Worm (Caenorhabditis elegans) whole organism, L3 larva: ENCODE results near the gene F35A5.5.

Experiments used
- R02D3.7 ChIP-seq: fragments of 150-350 bp; optimal IDR thresholded peaks from 2 replicates; lab custom pipeline; 2014; ENCODE audit warnings: missing biosample characterization, missing genetic modification characterization
- ceh-16 ChIP-seq: sonication (generic microtip); optimal IDR thresholded peaks from 2 replicates; lab custom pipeline; 2017; ENCODE audit warnings: missing biosample characterization, missing genetic modification characterization
- ceh-28 ChIP-seq: fragments of 150-350 bp; optimal IDR thresholded peaks from 2 replicates; lab custom pipeline; 2014; ENCODE audit warnings: missing biosample characterization, missing genetic modification reagents, missing genetic modification characterization
- ceh-82 ChIP-seq: fragments of 150-350 bp; optimal IDR thresholded peaks from 2 replicates; lab custom pipeline; 2014; ENCODE audit warnings: missing biosample characterization, missing genetic modification characterization
- daf-12 ChIP-seq: fragments of 150-350 bp; optimal IDR thresholded peaks from 2 replicates; lab custom pipeline; 2014; ENCODE audit warnings: missing biosample characterization, missing genetic modification reagents, missing genetic modification characterization
- egl-27 ChIP-seq: sonication (generic microtip); optimal IDR thresholded peaks from 4 replicates; lab custom pipeline; 2017; ENCODE audit warnings: missing biosample characterization, missing genetic modification reagents, missing genetic modification characterization
- egl-5 ChIP-seq: fragments of 150-350 bp; optimal IDR thresholded peaks from 2 replicates; lab custom pipeline; 2017; ENCODE audit warnings: missing biosample characterization, missing genetic modification reagents, missing genetic modification characterization, inconsistent platforms
- elt-1 ChIP-seq: fragments of 150-350 bp; optimal IDR thresholded peaks from 2 replicates; lab custom pipeline; 2014; ENCODE audit warnings: missing biosample characterization, missing genetic modification characterization
- elt-2 ChIP-seq: sonication (generic microtip); optimal IDR thresholded peaks from 2 replicates; lab custom pipeline; 2016; ENCODE audit warnings: missing genetic modification reagents, mild to moderate bottlenecking, missing genetic modification characterization, missing compliant biosample characterization
- eor-1 ChIP-seq, 2 experiments: fragments of 150-350 bp; optimal IDR thresholded peaks; 2 replicates each; lab custom pipeline; 2014 to 2018; ENCODE audit warnings: missing biosample characterization in 2 of 2, missing genetic modification characterization in 2 of 2
- fkh-2 ChIP-seq: fragments of 150-350 bp; optimal IDR thresholded peaks from 2 replicates; lab custom pipeline; 2014; ENCODE audit warnings: missing biosample characterization, missing genetic modification reagents, missing genetic modification characterization
- fos-1 ChIP-seq: fragments of 150-350 bp; optimal IDR thresholded peaks from 2 replicates; lab custom pipeline; 2014; ENCODE audit warnings: missing biosample characterization, missing genetic modification characterization
- hmg-11 ChIP-seq: sonication (generic microtip); optimal IDR thresholded peaks from 2 replicates; lab custom pipeline; 2016; ENCODE audit warnings: missing genetic modification characterization, missing compliant biosample characterization
- jun-1 ChIP-seq: fragments of 150-350 bp; optimal IDR thresholded peaks from 2 replicates; lab custom pipeline; 2014; ENCODE audit warnings: missing biosample characterization, missing genetic modification reagents, missing genetic modification characterization
- lin-39 ChIP-seq: fragments of 150-350 bp; optimal IDR thresholded peaks from 2 replicates; lab custom pipeline; 2018; ENCODE audit warnings: missing biosample characterization, missing genetic modification reagents, missing genetic modification characterization
- lsy-12 ChIP-seq: sonication (generic microtip); optimal IDR thresholded peaks from 2 replicates; lab custom pipeline; 2016; ENCODE audit warnings: mild to moderate bottlenecking, missing genetic modification characterization, missing compliant biosample characterization
- mdl-1 ChIP-seq: fragments of 150-350 bp; optimal IDR thresholded peaks from 2 replicates; lab custom pipeline; 2014; ENCODE audit warnings: missing biosample characterization, missing genetic modification characterization
- nfya-1 ChIP-seq: sonication (generic microtip); optimal IDR thresholded peaks from 2 replicates; lab custom pipeline; 2017; ENCODE audit warnings: missing genetic modification characterization, mild to moderate bottlenecking, missing compliant biosample characterization, antibody characterized with exemption, moderate library complexity; ENCODE audit not compliant: insufficient read depth
- nhr-23 ChIP-seq: fragments of 150-350 bp; optimal IDR thresholded peaks from 2 replicates; lab custom pipeline; 2014; ENCODE audit warnings: missing biosample characterization, missing genetic modification reagents, missing genetic modification characterization
- nhr-28 ChIP-seq: fragments of 150-350 bp; optimal IDR thresholded peaks from 2 replicates; lab custom pipeline; 2014; ENCODE audit warnings: missing biosample characterization, missing genetic modification characterization
- nhr-43 ChIP-seq: sonication (generic microtip); optimal IDR thresholded peaks from 2 replicates; lab custom pipeline; 2016; ENCODE audit warnings: mild to moderate bottlenecking, missing genetic modification characterization, missing compliant biosample characterization; ENCODE audit not compliant: poor library complexity, severe bottlenecking
- nhr-67 ChIP-seq: fragments of 150-350 bp; optimal IDR thresholded peaks from 2 replicates; lab custom pipeline; 2014; ENCODE audit warnings: missing biosample characterization, missing genetic modification characterization
- nhr-76 ChIP-seq: fragments of 150-350 bp; sonication (generic microtip); optimal IDR thresholded peaks from 5 replicates; lab custom pipeline; 2014; ENCODE audit warnings: missing biosample characterization, missing genetic modification characterization
- nhr-77 ChIP-seq: fragments of 150-350 bp; optimal IDR thresholded peaks from 2 replicates; lab custom pipeline; 2014; ENCODE audit warnings: missing biosample characterization, missing genetic modification characterization
- pha-4 ChIP-seq: fragments of 150-350 bp; optimal IDR thresholded peaks from 2 replicates; lab custom pipeline; 2014; ENCODE audit warnings: missing biosample characterization, missing genetic modification reagents, missing genetic modification characterization
- pqm-1 ChIP-seq: fragments of 150-350 bp; optimal IDR thresholded peaks from 2 replicates; lab custom pipeline; 2017; ENCODE audit warnings: missing biosample characterization, missing genetic modification characterization, inconsistent platforms
- sea-2 ChIP-seq: fragments of 150-350 bp; sonication (generic microtip); optimal IDR thresholded peaks from 4 replicates; lab custom pipeline; 2014; ENCODE audit warnings: missing biosample characterization, missing genetic modification reagents, missing genetic modification characterization
- skn-1 ChIP-seq: fragments of 150-350 bp; optimal IDR thresholded peaks from 2 replicates; lab custom pipeline; 2014; ENCODE audit warnings: missing biosample characterization, missing genetic modification characterization
- unc-62 ChIP-seq: fragments of 150-350 bp; sonication (generic microtip); optimal IDR thresholded peaks from 4 replicates; lab custom pipeline; 2014; ENCODE audit warnings: missing biosample characterization, missing genetic modification reagents, missing genetic modification characterization
- zag-1 ChIP-seq: fragments of 150-350 bp; optimal IDR thresholded peaks from 2 replicates; lab custom pipeline; 2014; ENCODE audit warnings: missing biosample characterization, missing genetic modification characterization

F35A5.5 gene

ce11 chrX:3826172-3826571 lies 30.6 kb upstream of the F35A5.5 start:
- TF ChIP-seq nfya-1 (tag; lab: Kevin White, UChicago) (peak; percentile 9), pha-4 (tag; lab: Kevin White, UChicago) (peak; percentile 94), ceh-82 (no peak), elt-2 (tag; lab: Kevin White, UChicago) (peak; percentile 44)

ce11 chrX:3824907-3825689 lies 29.6 kb upstream of the F35A5.5 start:
- TF ChIP-seq pqm-1 (tag; lab: Kevin White, UChicago) = peak; percentile 79
- TF ChIP-seq jun-1 (tag; lab: Kevin White, UChicago) = no peak
- TF ChIP-seq nhr-23 (tag; lab: Kevin White, UChicago) = no peak
- TF ChIP-seq elt-2 (tag; lab: Kevin White, UChicago) = peak; percentile 79
- no peak for TF ChIP-seq nhr-76

ce11 chrX:3824443-3824842 lies 28.9 kb upstream of the F35A5.5 start:
- TF ChIP-seq elt-1 (tag; lab: Kevin White, UChicago) = no peak
- TF ChIP-seq egl-5 = peak; percentile 36
- peak; percentile 6 for TF ChIP-seq lin-39 (tag; lab: Kevin White, UChicago)
- TF ChIP-seq nfya-1 (tag; lab: Kevin White, UChicago) = peak; percentile 8
- peak; percentile 14 for TF ChIP-seq pha-4 (tag; lab: Kevin White, UChicago)
- peak; percentile 72 for TF ChIP-seq nhr-43
- TF ChIP-seq ceh-28 (tag; lab: Kevin White, UChicago) = no peak

- TF ChIP-seq sea-2 (GFP tag; lab: Kevin White, UChicago) = no peak
- no peak for TF ChIP-seq fkh-2 (tag; lab: Kevin White, UChicago)
- no peak for TF ChIP-seq R02D3.7 (tag; lab: Kevin White, UChicago)
- peak; percentile 99 for TF ChIP-seq pqm-1 (tag; lab: Kevin White, UChicago)
- TF ChIP-seq eor-1 (tag; optimal IDR thresholded peaks at IDR 0.05; lab: Kevin White, UChicago) = no peak
- peak; percentile 100 for TF ChIP-seq elt-2 (tag; lab: Kevin White, UChicago)
- peak; percentile 81 for TF ChIP-seq pha-4 (tag; lab: Kevin White, UChicago)
- TF ChIP-seq nhr-28 (tag; lab: Kevin White, UChicago) = no peak
- TF ChIP-seq skn-1 (tag; lab: Kevin White, UChicago) = peak; percentile 67
- TF ChIP-seq jun-1 (tag; lab: Kevin White, UChicago) = peak; percentile 83
- TF ChIP-seq, all 47 proteins: peak for 5
Observed at ce11 chrX:3823869-3824268, 28.3 kb upstream of the F35A5.5 start.

ce11 chrX:3822061-3822460 lies 26.5 kb upstream of the F35A5.5 start:
- TF ChIP-seq nhr-23 (tag; lab: Kevin White, UChicago) = no peak
- TF ChIP-seq pha-4 (tag; lab: Kevin White, UChicago) = peak; percentile 14
- peak; percentile 45 for TF ChIP-seq pqm-1 (tag; lab: Kevin White, UChicago)
- TF ChIP-seq unc-62 (GFP tag; lab: Kevin White, UChicago) = no peak
- TF ChIP-seq hmg-11 (tag; lab: Kevin White, UChicago) = no peak
- no peak for TF ChIP-seq fos-1 (tag; lab: Kevin White, UChicago)
- peak; percentile 71 for TF ChIP-seq elt-2 (tag; lab: Kevin White, UChicago)
- TF ChIP-seq nhr-67 (tag; lab: Kevin White, UChicago) = no peak
- no peak for TF ChIP-seq nhr-43
- no peak for TF ChIP-seq nhr-76
- TF ChIP-seq, all 47 proteins: peak for 3

- TF ChIP-seq nhr-28 (tag; lab: Kevin White, UChicago) (no peak), nhr-76 (no peak), nfya-1 (tag; lab: Kevin White, UChicago) (no peak), nhr-23 (tag; lab: Kevin White, UChicago) (no peak), ceh-16 (tag; lab: Kevin White, UChicago) (no peak), unc-62 (GFP tag; lab: Kevin White, UChicago) (no peak), mdl-1 (tag; lab: Kevin White, UChicago) (no peak), hmg-11 (tag; lab: Kevin White, UChicago) (no peak), lsy-12 (tag; lab: Kevin White, UChicago) (no peak), egl-27 (tag; lab: Kevin White, UChicago) (no peak), eor-1 (tag; optimal IDR thresholded peaks at IDR 0.05; lab: Kevin White, UChicago) (no peak), fkh-2 (tag; lab: Kevin White, UChicago) (no peak), skn-1 (tag; lab: Kevin White, UChicago) (no peak), pqm-1 (tag; lab: Kevin White, UChicago) (no peak), daf-12 (no peak), zag-1 (tag; lab: Kevin White, UChicago) (no peak), egl-5 (no peak), fos-1 (tag; lab: Kevin White, UChicago) (no peak), nhr-77 (tag; lab: Kevin White, UChicago) (no peak)
Observed at ce11 chrX:3821609-3822008, 26.1 kb upstream of the F35A5.5 start.
